Fruit fly (Drosophila melanogaster): ENCODE data around the gene CG9784.

CG9784 gene

DNA sequence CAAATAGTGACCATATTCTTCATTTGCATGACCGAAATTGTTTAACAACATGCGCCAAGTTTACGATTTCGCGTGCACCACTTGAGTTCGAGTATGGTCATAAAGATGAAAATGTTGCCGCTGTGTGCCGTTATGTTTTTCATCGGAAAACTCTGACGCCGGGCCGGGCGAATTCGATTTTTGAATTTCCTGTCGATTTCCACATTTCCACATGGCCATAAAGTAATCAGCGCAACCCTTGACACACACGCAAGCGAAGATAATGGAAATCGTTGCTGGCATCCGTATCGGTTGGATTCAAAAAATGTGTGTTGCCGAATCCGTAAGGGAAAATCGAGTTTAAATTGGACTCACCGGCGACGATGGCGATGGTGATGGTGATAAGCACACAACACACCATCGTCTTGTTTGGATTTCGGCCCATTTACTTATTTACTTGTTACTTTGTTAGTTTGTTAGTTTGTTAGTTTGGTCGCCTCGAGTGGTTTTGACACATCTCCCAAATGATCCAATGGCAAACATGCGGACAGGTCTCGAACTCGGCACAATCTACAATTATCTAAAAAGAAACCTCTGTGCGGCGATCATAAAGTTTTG is 45.6 kb upstream of the CG9784 start (continued):
- TF ChIP-seq CG7839 (tag; optimal IDR thresholded peaks at IDR 0.05) (no peak), Xbp1 (GFP tag; optimal IDR thresholded peaks at IDR 0.05) (no peak), bsh (GFP tag; optimal IDR thresholded peaks at IDR 0.05) (peak in 1 of 2 experiments; percentile 69), ATbp (GFP tag; optimal IDR thresholded peaks at IDR 0.05) (peak; percentile 89), CG10321 (GFP tag; IDR thresholded peaks at IDR 0.05) (no peak), CG1647 (GFP tag; optimal IDR thresholded peaks at IDR 0.05) (no peak), CG11695 (GFP tag; IDR thresholded peaks at IDR 0.05) (peak; percentile 37; the same call in 1 of the 3 replicates), CG11085 (GFP tag; IDR thresholded peaks at IDR 0.05) (no peak), CG5180 (GFP tag; optimal IDR thresholded peaks at IDR 0.05) (peak; percentile 53), CG15479 (GFP tag; optimal IDR thresholded peaks at IDR 0.05) (peak; percentile 52), az2 (GFP tag; optimal IDR thresholded peaks at IDR 0.05) (no peak), trh (GFP tag; optimal IDR thresholded peaks at IDR 0.05) (no peak), toy (GFP tag; IDR thresholded peaks at IDR 0.05) (no peak), gt (GFP tag; IDR thresholded peaks at IDR 0.05) (no peak), Hey (tag; optimal IDR thresholded peaks at IDR 0.05) (peak; percentile 29), CG12104 (GFP tag; optimal IDR thresholded peaks at IDR 0.05) (no peak), CHES-1-like (GFP tag; optimal IDR thresholded peaks at IDR 0.05) (no peak), Pdp1 (GFP tag; optimal IDR thresholded peaks at IDR 0.05) (peak in 1 of 2 experiments; percentile 41), ase (GFP tag; IDR thresholded peaks at IDR 0.05) (peak; percentile 32; the same call in 1 of the 3 replicates), CG31388 (GFP tag; optimal IDR thresholded peaks at IDR 0.05) (no peak), CG6791 (GFP tag; IDR thresholded peaks at IDR 0.05; ENCODE audit: partially characterized antibody) (no peak), CG4854 (GFP tag; optimal IDR thresholded peaks at IDR 0.05) (no peak), Hmx (GFP tag; optimal IDR thresholded peaks at IDR 0.05) (no peak), sqz (GFP tag; optimal IDR thresholded peaks at IDR 0.05) (peak; percentile 38), Antp (GFP tag; optimal IDR thresholded peaks at IDR 0.05) (no peak), Doc3 (GFP tag; IDR thresholded peaks at IDR 0.05; ENCODE audit: partially characterized antibody) (no peak), odd (GFP tag; optimal IDR thresholded peaks at IDR 0.05) (peak; percentile 59), jing (GFP tag; optimal IDR thresholded peaks at IDR 0.05) (no peak), NK7.1 (GFP tag; optimal IDR thresholded peaks at IDR 0.05) (no peak), cg (GFP tag; optimal IDR thresholded peaks at IDR 0.05) (no peak), sc (optimal IDR thresholded peaks at IDR 0.05) (no peak), sc (GFP tag; optimal IDR thresholded peaks at IDR 0.05) (peak; percentile 44), D19A (tag; optimal IDR thresholded peaks at IDR 0.05) (peak; percentile 41), chm (GFP tag; IDR thresholded peaks at IDR 0.05) (peak; percentile 80), CG34376 (GFP tag; optimal IDR thresholded peaks at IDR 0.05) (peak; percentile 27), CG1602 (GFP tag; optimal IDR thresholded peaks at IDR 0.05) (peak; percentile 26), insv (GFP tag; optimal IDR thresholded peaks at IDR 0.05) (peak in 1 of 2 experiments; percentile 50), Atf-2 (GFP tag; optimal IDR thresholded peaks at IDR 0.05) (no peak), CG7271 (tag; optimal IDR thresholded peaks at IDR 0.05) (no peak), CG8089 (GFP tag; optimal IDR thresholded peaks at IDR 0.05) (no peak), Sox102F (GFP tag; optimal IDR thresholded peaks at IDR 0.05) (peak; percentile 49), Ptx1 (GFP tag; IDR thresholded peaks at IDR 0.05) (no peak), HLH4C (GFP tag; IDR thresholded peaks at IDR 0.05; ENCODE audit: partially characterized antibody) (no peak), GATAe (GFP tag; conservative IDR thresholded peaks at IDR 0.05) (no peak), CG16779 (GFP tag; IDR thresholded peaks at IDR 0.05) (no peak), fru (optimal IDR thresholded peaks at IDR 0.05) (no peak), gcm2 (GFP tag; optimal IDR thresholded peaks at IDR 0.05) (no peak), CG18619 (GFP tag; optimal IDR thresholded peaks at IDR 0.05) (peak; percentile 45), Tbp (GFP tag; optimal IDR thresholded peaks at IDR 0.05) (no peak), CG6175 (GFP tag; IDR thresholded peaks at IDR 0.05) (no peak), Bgb (GFP tag; IDR thresholded peaks at IDR 0.05; ENCODE audit: partially characterized antibody) (no peak)
